Fruit fly (Drosophila melanogaster): ENCODE data around the gene CG34376.

The CG34376 gene

DNA sequence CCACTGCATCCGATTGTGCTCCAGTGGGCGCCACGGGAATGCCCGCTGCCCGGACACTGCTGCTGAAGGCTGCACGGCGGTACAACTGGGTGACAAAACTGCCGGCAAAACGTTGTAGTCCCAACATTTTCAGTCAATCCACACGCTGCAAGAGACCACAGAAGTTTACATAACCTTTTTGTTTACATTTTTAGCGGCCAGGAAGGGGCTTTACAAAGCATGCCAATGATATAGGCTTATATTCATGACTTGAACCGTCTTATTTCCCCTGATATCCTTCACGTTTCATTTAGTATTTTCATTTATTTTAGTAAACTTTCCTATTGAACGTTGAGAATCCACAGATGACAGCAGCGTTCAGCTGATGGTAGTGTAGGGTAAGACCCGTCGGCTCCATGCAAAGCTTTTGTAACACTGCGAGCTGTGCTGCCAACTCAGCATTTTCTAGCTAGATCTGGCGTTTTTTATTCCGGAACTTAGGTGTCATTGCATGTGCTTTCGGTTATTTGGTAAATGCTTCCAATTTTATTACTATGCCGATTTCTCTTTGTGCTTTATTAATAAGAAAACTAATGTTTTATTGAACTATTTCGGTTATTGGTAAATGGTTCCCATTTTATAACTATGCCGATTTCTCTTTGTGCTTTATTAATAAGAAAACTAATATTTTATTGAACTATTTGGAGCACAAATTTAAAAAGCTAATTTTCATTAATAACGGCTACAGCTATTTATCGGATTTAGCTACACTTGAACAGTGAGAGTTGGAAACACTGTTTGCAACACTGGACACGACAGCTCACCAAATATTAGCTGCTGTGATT is 37.1 kb upstream of the CG34376 start, which contains the start of the genes CG13850 and lqfR (continued):
- TF ChIP-seq CG34422 (GFP tag; IDR thresholded peaks at IDR 0.05) = no peak
- TF ChIP-seq Eip74EF (GFP tag; optimal IDR thresholded peaks at IDR 0.05) = no peak
- peak; percentile 45 for TF ChIP-seq sd (tag; optimal IDR thresholded peaks at IDR 0.05)
- TF ChIP-seq chn (GFP tag; optimal IDR thresholded peaks at IDR 0.05) = peak; percentile 80
- TF ChIP-seq CG18619 (GFP tag; optimal IDR thresholded peaks at IDR 0.05) = peak; percentile 77
- no peak for TF ChIP-seq usp (GFP tag; optimal IDR thresholded peaks at IDR 0.05)
- 0 out of 2 replicates have a peak, but pooled peaks have one; percentile 21 for TF ChIP-seq CG5953 (GFP tag; IDR thresholded peaks at IDR 0.05)
- TF ChIP-seq CG8290 (GFP tag; optimal IDR thresholded peaks at IDR 0.05) = peak; percentile 81
- TF ChIP-seq CG8290 (tag; optimal IDR thresholded peaks at IDR 0.05) = peak in 1 of 2 experiments; percentile 69
- TF ChIP-seq CG15269 (tag; optimal IDR thresholded peaks at IDR 0.05) = no peak
- peak; percentile 28 for TF ChIP-seq ab (GFP tag; optimal IDR thresholded peaks at IDR 0.05)
- no peak for TF ChIP-seq jigr1 (GFP tag; IDR thresholded peaks at IDR 0.05)
- TF ChIP-seq CG16779 (GFP tag; IDR thresholded peaks at IDR 0.05) = no peak
- peak; percentile 43 for TF ChIP-seq CG2712 (tag; optimal IDR thresholded peaks at IDR 0.05)
- peak; percentile 82 for TF ChIP-seq sob (GFP tag; IDR thresholded peaks at IDR 0.05)
- peak; percentile 29 for TF ChIP-seq zen (tag; optimal IDR thresholded peaks at IDR 0.05)
- TF ChIP-seq hb (GFP tag; IDR thresholded peaks at IDR 0.05; ENCODE audit: partially characterized antibody) = no peak
- peak; percentile 73 for TF ChIP-seq bigmax (GFP tag; optimal IDR thresholded peaks at IDR 0.05)
- no peak for TF ChIP-seq Blimp-1 (GFP tag; optimal IDR thresholded peaks at IDR 0.05)
- TF ChIP-seq tap (tag; optimal IDR thresholded peaks at IDR 0.05) = no peak
- peak; percentile 70 for TF ChIP-seq repo (GFP tag; optimal IDR thresholded peaks at IDR 0.05)
- TF ChIP-seq NfI (GFP tag; optimal IDR thresholded peaks at IDR 0.05) = peak; percentile 75
- peak; percentile 73 for TF ChIP-seq vfl (GFP tag; optimal IDR thresholded peaks at IDR 0.05)
- TF ChIP-seq sens-2 (GFP tag; IDR thresholded peaks at IDR 0.05) = no peak
- peak; percentile 15 for TF ChIP-seq luna (GFP tag; optimal IDR thresholded peaks at IDR 0.05)
- TF ChIP-seq CoRest (tag; optimal IDR thresholded peaks at IDR 0.05) = peak; percentile 88
- peak; percentile 40; the same call in 1 of the 3 replicates for TF ChIP-seq Mrtf (GFP tag; IDR thresholded peaks at IDR 0.05)
- peak; percentile 58 for TF ChIP-seq CG10462 (GFP tag; optimal IDR thresholded peaks at IDR 0.05)
- TF ChIP-seq CG4328 (GFP tag; optimal IDR thresholded peaks at IDR 0.05) = peak; percentile 63
- peak; percentile 40 for TF ChIP-seq CG6654 (GFP tag; optimal IDR thresholded peaks at IDR 0.05)
- no peak for TF ChIP-seq tio (GFP tag; optimal IDR thresholded peaks at IDR 0.05)
- TF ChIP-seq shn (GFP tag; optimal IDR thresholded peaks at IDR 0.05) = peak; percentile 83
- peak; percentile 75; the same call in 2 of the 3 replicates for TF ChIP-seq dysf (GFP tag; IDR thresholded peaks at IDR 0.05)
- peak; percentile 90 for TF ChIP-seq HLH54F (GFP tag; optimal IDR thresholded peaks at IDR 0.05)
- peak; percentile 52; the same call in 1 of the 2 replicates for TF ChIP-seq CG31441 (GFP tag; IDR thresholded peaks at IDR 0.05)
- TF ChIP-seq Xbp1 (GFP tag; optimal IDR thresholded peaks at IDR 0.05) = peak; percentile 84
- no peak for TF ChIP-seq cad (GFP tag; optimal IDR thresholded peaks at IDR 0.05)
- TF ChIP-seq GATAe (GFP tag; conservative IDR thresholded peaks at IDR 0.05) = no peak
- TF ChIP-seq nerfin-2 (GFP tag; IDR thresholded peaks at IDR 0.05; ENCODE audit: partially characterized antibody) = no peak
- TF ChIP-seq CG4854 (GFP tag; optimal IDR thresholded peaks at IDR 0.05) = peak; percentile 79
- peak; percentile 92 for TF ChIP-seq CG2120 (GFP tag; optimal IDR thresholded peaks at IDR 0.05)
- TF ChIP-seq al (GFP tag; IDR thresholded peaks at IDR 0.05) = peak; percentile 60; the same call in 1 of the 2 replicates
- no peak for TF ChIP-seq knrl (GFP tag; IDR thresholded peaks at IDR 0.05; ENCODE audit: partially characterized antibody)
- TF ChIP-seq NC2β (GFP tag; optimal IDR thresholded peaks at IDR 0.05) = peak; percentile 74
- TF ChIP-seq Gsc (GFP tag; IDR thresholded peaks at IDR 0.05) = no peak
- peak; percentile 28 for TF ChIP-seq gfzf (GFP tag; optimal IDR thresholded peaks at IDR 0.05)
- TF ChIP-seq CG15601 (tag; optimal IDR thresholded peaks at IDR 0.05) = peak; percentile 49
- TF ChIP-seq mirr (GFP tag; optimal IDR thresholded peaks at IDR 0.05) = no peak
- peak; percentile 47 for TF ChIP-seq CG33213 (GFP tag; optimal IDR thresholded peaks at IDR 0.05)
